Worm (Caenorhabditis elegans): Measurements from ENCODE around the gene parn-2.

DNA sequence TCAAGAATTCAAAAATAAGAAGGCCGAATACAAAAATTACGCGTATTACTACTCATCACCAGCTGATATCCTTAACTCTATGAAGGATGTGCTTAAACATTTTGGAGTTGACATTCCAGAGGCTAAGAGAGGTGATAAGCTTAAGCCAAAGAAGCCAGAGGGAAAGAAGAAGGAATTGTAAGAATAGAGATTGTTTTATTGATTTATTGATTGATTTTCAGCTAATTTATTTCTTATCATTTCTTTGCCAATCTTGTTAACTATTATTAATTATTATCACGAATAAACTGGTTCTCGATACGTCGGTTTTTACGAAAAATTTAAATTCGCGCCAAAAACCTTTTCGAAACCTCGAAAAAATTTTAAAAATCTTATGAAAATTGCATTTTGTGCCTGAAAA, 14.6 kb downstream of the parn-2 start:
- TF ChIP-seq dve-1 (tag; optimal IDR thresholded peaks at IDR 0.05) (no peak), fkh-10 (GFP tag; optimal IDR thresholded peaks at IDR 0.05) (no peak), rnt-1 (tag; optimal IDR thresholded peaks at IDR 0.05) (no peak), K02D7.2 (tag; optimal IDR thresholded peaks at IDR 0.05) (no peak), pha-4 (tag; optimal IDR thresholded peaks at IDR 0.05) (no peak), nfya-1 (tag; optimal IDR thresholded peaks at IDR 0.05) (no peak), ama-1 (optimal IDR thresholded peaks at IDR 0.05) (no peak), hlh-8 (tag; optimal IDR thresholded peaks at IDR 0.05) (no peak)
